Fruit fly (Drosophila melanogaster): ENCODE measurements around the gene Art9.

DNA sequence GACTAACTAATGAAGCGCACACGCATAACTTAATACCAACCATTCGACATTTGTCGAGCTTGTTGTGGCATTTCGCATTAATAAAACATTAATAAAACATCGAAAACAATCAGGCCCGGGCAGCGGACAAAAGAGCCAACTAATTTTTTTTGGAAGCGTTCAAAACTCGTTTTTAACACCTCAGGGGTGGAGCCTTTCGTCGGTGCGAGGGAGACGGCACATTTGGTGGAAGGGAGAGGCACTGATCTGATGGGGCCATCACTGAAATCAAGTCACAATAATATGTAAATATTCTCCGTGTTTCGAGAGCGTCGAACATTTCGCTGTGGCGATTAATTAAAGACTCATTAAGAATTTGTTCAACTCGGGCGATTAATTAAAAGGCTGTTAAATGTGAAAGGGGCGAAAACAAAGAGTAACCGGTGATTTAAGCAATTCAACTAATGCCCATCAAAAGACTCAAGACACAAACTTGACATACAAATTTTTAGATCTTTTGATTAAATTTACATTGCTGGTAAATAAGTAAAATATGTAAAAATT, 13.6 kb upstream of the Art9 start:
- TF ChIP-seq psq (optimal IDR thresholded peaks at IDR 0.05) (no peak), ttk (optimal IDR thresholded peaks at IDR 0.05) (no peak), h (optimal IDR thresholded peaks at IDR 0.05) (no peak), Myc (optimal IDR thresholded peaks at IDR 0.05) (no peak)
